Fruit fly (Drosophila melanogaster): ENCODE results near the gene Prosbeta5R2.

Prosbeta5R2 gene

dm6 chr2L:18002149-18002548 is 11.9 kb downstream of the Prosbeta5R2 start:
- no peak for TF ChIP-seq gt (GFP tag; IDR thresholded peaks at IDR 0.05)
- TF ChIP-seq Hr39 (optimal IDR thresholded peaks at IDR 0.05) = peak; percentile 60

- TF ChIP-seq tll (GFP tag; optimal IDR thresholded peaks at IDR 0.05) = no peak
- no peak for TF ChIP-seq ken (GFP tag; IDR thresholded peaks at IDR 0.05)
- no peak for TF ChIP-seq Pdp1 (GFP tag; optimal IDR thresholded peaks at IDR 0.05)
- TF ChIP-seq CG5953 (GFP tag; IDR thresholded peaks at IDR 0.05) = no peak
- TF ChIP-seq CG7963 (GFP tag; IDR thresholded peaks at IDR 0.05; ENCODE audit: partially characterized antibody) = no peak
- TF ChIP-seq Dip3 (GFP tag; optimal IDR thresholded peaks at IDR 0.05) = no peak
- peak; percentile 95 for TF ChIP-seq Drgx (GFP tag; IDR thresholded peaks at IDR 0.05)
- TF ChIP-seq Asciz (GFP tag; optimal IDR thresholded peaks at IDR 0.05) = no peak
- TF ChIP-seq corto (GFP tag; optimal IDR thresholded peaks at IDR 0.05) = peak; percentile 37
- TF ChIP-seq CG4360 (GFP tag; IDR thresholded peaks at IDR 0.05) = no peak
- TF ChIP-seq lbe (GFP tag; optimal IDR thresholded peaks at IDR 0.05) = peak; percentile 35
- TF ChIP-seq CG8359 (GFP tag; optimal IDR thresholded peaks at IDR 0.05; ENCODE audit: borderline replicate concordance) = no peak
- TF ChIP-seq bsh (GFP tag; optimal IDR thresholded peaks at IDR 0.05) = peak in 1 of 2 experiments; percentile 19
- TF ChIP-seq CG2889 (GFP tag; IDR thresholded peaks at IDR 0.05) = no peak
Observed at dm6 chr2L:18003028-18003836, 13.0 kb downstream of the Prosbeta5R2 start.

- TF ChIP-seq sens (GFP tag) (peak; percentile 76), Sox102F (GFP tag; optimal IDR thresholded peaks at IDR 0.05) (peak; percentile 25), Drgx (GFP tag; IDR thresholded peaks at IDR 0.05) (peak; percentile 71), dan (GFP tag; IDR thresholded peaks at IDR 0.05) (no peak), Oaz (GFP tag; IDR thresholded peaks at IDR 0.05) (0 out of 2 replicates have a peak, but pooled peaks have one; percentile 5), Atf-2 (GFP tag; optimal IDR thresholded peaks at IDR 0.05) (no peak), Camta (GFP tag; optimal IDR thresholded peaks at IDR 0.05) (no peak), gsb (GFP tag; IDR thresholded peaks at IDR 0.05) (no peak), CG8765 (GFP tag; IDR thresholded peaks at IDR 0.05) (no peak), bsh (GFP tag; optimal IDR thresholded peaks at IDR 0.05) (peak in 1 of 2 experiments; percentile 67), emc (GFP tag; optimal IDR thresholded peaks at IDR 0.05) (no peak), abd-A (tag; optimal IDR thresholded peaks at IDR 0.05) (no peak), Mes4 (GFP tag; optimal IDR thresholded peaks at IDR 0.05) (no peak), Hr39 (optimal IDR thresholded peaks at IDR 0.05) (no peak), dmrt99B (tag; optimal IDR thresholded peaks at IDR 0.05) (peak; percentile 37), kni (GFP tag; optimal IDR thresholded peaks at IDR 0.05) (no peak), CG6791 (GFP tag; IDR thresholded peaks at IDR 0.05; ENCODE audit: partially characterized antibody) (no peak), CG11504 (tag; optimal IDR thresholded peaks at IDR 0.05) (peak; percentile 40), jing (GFP tag; optimal IDR thresholded peaks at IDR 0.05) (no peak), gro (GFP tag; optimal IDR thresholded peaks at IDR 0.05) (no peak)
Observed at dm6 chr2L:18005481-18005880, 15.3 kb downstream of the Prosbeta5R2 start.

dm6 chr2L:18006327-18006726 is 16.1 kb downstream of the Prosbeta5R2 start, which contains the start of gene CG5693:
TSS of gene CG5693 (plus strand) at chr2L:18006627.
- TF ChIP-seq CG5180 (GFP tag; optimal IDR thresholded peaks at IDR 0.05) = no peak
